Worm (Caenorhabditis elegans): ENCODE measurements around the gene rer-1.

rer-1 gene

ce11 chrII:8844465-8845126, 33.4 kb downstream of the rer-1 start, which contains the start of gene F46C5.6:
Gene F46C5.6 (minus strand): TSS chrII:8844515.
- peak; percentile 53 for TF ChIP-seq unc-55 (GFP tag; optimal IDR thresholded peaks at IDR 0.05)
- TF ChIP-seq rnt-1 (tag; optimal IDR thresholded peaks at IDR 0.05): peak; percentile 32
- TF ChIP-seq hlh-15 (tag; optimal IDR thresholded peaks at IDR 0.05): no peak
- peak; percentile 94 for TF ChIP-seq ceh-18 (tag; optimal IDR thresholded peaks at IDR 0.05)
- peak; percentile 34 for TF ChIP-seq ceh-34 (tag; optimal IDR thresholded peaks at IDR 0.05)
- peak; percentile 40 for TF ChIP-seq nfya-1 (tag; optimal IDR thresholded peaks at IDR 0.05)
- TF ChIP-seq unc-42 (tag; optimal IDR thresholded peaks at IDR 0.05): no peak
- peak; percentile 27 for TF ChIP-seq tbx-2 (tag; optimal IDR thresholded peaks at IDR 0.05)
- TF ChIP-seq elt-2 (tag; optimal IDR thresholded peaks at IDR 0.05): no peak
- no peak for TF ChIP-seq syd-9 (tag; optimal IDR thresholded peaks at IDR 0.05)

- no peak for TF ChIP-seq elt-2 (tag; optimal IDR thresholded peaks at IDR 0.05)
- no peak for TF ChIP-seq tbx-7 (tag; optimal IDR thresholded peaks at IDR 0.05)
- no peak for TF ChIP-seq tbx-2 (tag; optimal IDR thresholded peaks at IDR 0.05)
- TF ChIP-seq ceh-30 (tag; optimal IDR thresholded peaks at IDR 0.05): no peak
Measured at ce11 chrII:8845298-8845697, 34.1 kb downstream of the rer-1 start, which contains the start of gene agxt-1. Gene agxt-1 (plus strand): TSS chrII:8845598.

- peak; percentile 36 for TF ChIP-seq elt-2 (tag; optimal IDR thresholded peaks at IDR 0.05)
- no peak for TF ChIP-seq hlh-30 (tag; optimal IDR thresholded peaks at IDR 0.05; ENCODE audit: insufficient read depth)
- no peak for TF ChIP-seq ceh-19 (GFP tag; optimal IDR thresholded peaks at IDR 0.05)
- TF ChIP-seq fkh-6 (tag; optimal IDR thresholded peaks at IDR 0.05): no peak
- no peak for TF ChIP-seq F13H6.1 (tag; optimal IDR thresholded peaks at IDR 0.05)
- TF ChIP-seq T23F11.4 (GFP tag; optimal IDR thresholded peaks at IDR 0.05): no peak
- TF ChIP-seq npax-4 (tag; optimal IDR thresholded peaks at IDR 0.05): no peak
- no peak for TF ChIP-seq ceh-2 (tag; optimal IDR thresholded peaks at IDR 0.05)
- no peak for TF ChIP-seq hlh-13 (GFP tag; optimal IDR thresholded peaks at IDR 0.05)
Measured at ce11 chrII:8845932-8846331, 34.8 kb downstream of the rer-1 start.

ce11 chrII:8848984-8849383, 37.8 kb downstream of the rer-1 start:
- TF ChIP-seq ama-1 (optimal IDR thresholded peaks at IDR 0.05) (no peak), pax-1 (tag; optimal IDR thresholded peaks at IDR 0.05) (no peak), mec-3 (tag; optimal IDR thresholded peaks at IDR 0.05; ENCODE audit: borderline replicate concordance) (no peak), C38D4.7 (GFP tag; optimal IDR thresholded peaks at IDR 0.05) (no peak), tbx-7 (tag; optimal IDR thresholded peaks at IDR 0.05) (no peak), hlh-8 (tag; optimal IDR thresholded peaks at IDR 0.05) (no peak), pqm-1 (tag; optimal IDR thresholded peaks at IDR 0.05) (no peak), pros-1 (tag; optimal IDR thresholded peaks at IDR 0.05) (no peak), ceh-30 (tag; optimal IDR thresholded peaks at IDR 0.05) (no peak), eyg-1 (tag; optimal IDR thresholded peaks at IDR 0.05) (no peak), dmd-4 (tag; optimal IDR thresholded peaks at IDR 0.05; ENCODE audit: borderline replicate concordance) (no peak), sox-4 (tag; optimal IDR thresholded peaks at IDR 0.05) (no peak), fkh-10 (GFP tag; optimal IDR thresholded peaks at IDR 0.05) (no peak)

- no peak for TF ChIP-seq ceh-19 (GFP tag; optimal IDR thresholded peaks at IDR 0.05)
- no peak for TF ChIP-seq ama-1 (optimal IDR thresholded peaks at IDR 0.05)
- no peak for TF ChIP-seq fkh-6 (tag; optimal IDR thresholded peaks at IDR 0.05)
- no peak for TF ChIP-seq unc-86 (tag; optimal IDR thresholded peaks at IDR 0.05)
- TF ChIP-seq ahr-1 (tag; optimal IDR thresholded peaks at IDR 0.05): no peak
- no peak for TF ChIP-seq unc-3 (GFP tag; conservative IDR thresholded peaks at IDR 0.05)
- no peak for TF ChIP-seq unc-3 (tag; optimal IDR thresholded peaks at IDR 0.05)
- TF ChIP-seq ceh-34 (tag; optimal IDR thresholded peaks at IDR 0.05): no peak
- no peak for TF ChIP-seq ceh-48 (tag; optimal IDR thresholded peaks at IDR 0.05)
- TF ChIP-seq dmd-4 (tag; optimal IDR thresholded peaks at IDR 0.05; ENCODE audit: borderline replicate concordance): no peak
Measured at ce11 chrII:8851996-8852587, 40.9 kb downstream of the rer-1 start, which contains the start of gene oac-46. Gene oac-46 (minus strand): TSS chrII:8852096.

Measured in whole organism, late embryonic.